Fruit fly (Drosophila melanogaster): ENCODE data around the gene ScsbetaG.
A peak's percentile ranks its signal among the peaks of the same experiment; 100 is the strongest.

The ScsbetaG gene

dm6 chr3L:5563309-5564182 is at the start of gene ScsbetaG, which contains the start of gene Sras:
Gene ScsbetaG, minus strand, starts transcription at chr3L:5563691.
Gene Sras, plus strand, starts transcription at chr3L:5563774.
- TF ChIP-seq Ets97D (GFP tag; optimal IDR thresholded peaks at IDR 0.05) (peak; percentile 15), CG2202 (tag; optimal IDR thresholded peaks at IDR 0.05) (no peak), emc (GFP tag; optimal IDR thresholded peaks at IDR 0.05) (no peak), CG18011 (GFP tag; optimal IDR thresholded peaks at IDR 0.05) (no peak), CG2875 (GFP tag; optimal IDR thresholded peaks at IDR 0.05) (no peak), CG4424 (GFP tag; optimal IDR thresholded peaks at IDR 0.05) (no peak), Hmx (GFP tag; optimal IDR thresholded peaks at IDR 0.05) (no peak), CoRest (tag; optimal IDR thresholded peaks at IDR 0.05) (no peak), dan (GFP tag; IDR thresholded peaks at IDR 0.05) (no peak), tll (GFP tag; optimal IDR thresholded peaks at IDR 0.05) (peak in 1 of 2 experiments; percentile 2), CG8944 (GFP tag; optimal IDR thresholded peaks at IDR 0.05) (no peak), nom (GFP tag; optimal IDR thresholded peaks at IDR 0.05) (peak; percentile 25), en (GFP tag; optimal IDR thresholded peaks at IDR 0.05) (no peak), CG9876 (GFP tag; optimal IDR thresholded peaks at IDR 0.05) (no peak), CG10431 (GFP tag; optimal IDR thresholded peaks at IDR 0.05) (no peak), pan (optimal IDR thresholded peaks at IDR 0.05) (no peak), pan (GFP tag; optimal IDR thresholded peaks at IDR 0.05 in 1 of 2, IDR thresholded peaks at IDR 0.05 in 1 of 2) (no peak), Camta (GFP tag; optimal IDR thresholded peaks at IDR 0.05) (no peak), Bgb (GFP tag; IDR thresholded peaks at IDR 0.05; ENCODE audit: partially characterized antibody) (no peak), CG14710 (tag; optimal IDR thresholded peaks at IDR 0.05) (peak; percentile 24), CG18764 (GFP tag; optimal IDR thresholded peaks at IDR 0.05) (no peak), CG10979 (tag; optimal IDR thresholded peaks at IDR 0.05) (no peak), gfzf (GFP tag; optimal IDR thresholded peaks at IDR 0.05) (peak; percentile 87), kah (GFP tag; optimal IDR thresholded peaks at IDR 0.05) (no peak), CG1603 (tag; optimal IDR thresholded peaks at IDR 0.05) (peak; percentile 65), CG12236 (GFP tag; optimal IDR thresholded peaks at IDR 0.05) (no peak), Med (GFP tag) (peak; percentile 62), CG13296 (GFP tag; optimal IDR thresholded peaks at IDR 0.05) (no peak), luna (GFP tag; optimal IDR thresholded peaks at IDR 0.05) (no peak), gcm (GFP tag; optimal IDR thresholded peaks at IDR 0.05) (no peak), CG11093 (GFP tag; IDR thresholded peaks at IDR 0.05) (no peak), hb (GFP tag; IDR thresholded peaks at IDR 0.05; ENCODE audit: partially characterized antibody) (no peak), CG2199 (GFP tag; IDR thresholded peaks at IDR 0.05) (no peak), Gug (GFP tag; IDR thresholded peaks at IDR 0.05) (no peak), her (GFP tag; optimal IDR thresholded peaks at IDR 0.05) (no peak), amos (GFP tag; IDR thresholded peaks at IDR 0.05; ENCODE audit: partially characterized antibody) (peak; percentile 52; the same call in 1 of the 2 replicates), B-H2 (GFP tag; optimal IDR thresholded peaks at IDR 0.05) (peak; percentile 11), Sox102F (GFP tag; optimal IDR thresholded peaks at IDR 0.05) (no peak), H15 (GFP tag; IDR thresholded peaks at IDR 0.05) (no peak), zfh2 (GFP tag; optimal IDR thresholded peaks at IDR 0.05) (no peak), sr (GFP tag; IDR thresholded peaks at IDR 0.05) (no peak), Hr39 (optimal IDR thresholded peaks at IDR 0.05) (no peak), kni (GFP tag; optimal IDR thresholded peaks at IDR 0.05) (no peak), CG16813 (GFP tag; IDR thresholded peaks at IDR 0.05; ENCODE audit: partially characterized antibody) (no peak), CG31388 (GFP tag; optimal IDR thresholded peaks at IDR 0.05) (no peak), lilli (GFP tag; optimal IDR thresholded peaks at IDR 0.05) (no peak), BtbVII (GFP tag; optimal IDR thresholded peaks at IDR 0.05) (no peak), wdn (GFP tag; IDR thresholded peaks at IDR 0.05) (no peak), CG4360 (GFP tag; IDR thresholded peaks at IDR 0.05) (no peak)

Data from whole organism, embryonic.